Worm (Caenorhabditis elegans) whole organism, L4 larva: ENCODE data around the gene F35C11.3.

Experiments
- fos-1 ChIP-seq: fragments of 150-350 bp; optimal IDR thresholded peaks from 2 replicates; lab custom pipeline; 2014; ENCODE audit warnings: missing biosample characterization, missing genetic modification characterization
- mes-2 ChIP-seq: sonication (generic microtip); optimal IDR thresholded peaks from 2 replicates; lab custom pipeline; 2016; ENCODE audit warnings: missing genotype, mild to moderate bottlenecking, missing genetic modification characterization, missing compliant biosample characterization; ENCODE audit not compliant: poor library complexity, severe bottlenecking
- nhr-77 ChIP-seq: fragments of 150-350 bp; optimal IDR thresholded peaks from 2 replicates; lab custom pipeline; 2014; ENCODE audit warnings: missing biosample characterization, missing genetic modification characterization
- pha-4 ChIP-seq, 2 experiments: fragments of 150-350 bp in 1 of 2; fragments of 200-800 bp in 1 of 2; sonication (Bioruptor generic) in 1 of 2; IDR thresholded peaks in 1 of 2; optimal IDR thresholded peaks in 1 of 2; 2 replicates each; pipeline versions ENCODE4 v1.3.6 to Lab custom; 2014 to 2022; ENCODE audit warnings: missing genetic modification characterization in 2 of 2, missing genetic modification reagents in 2 of 2, missing biosample characterization in 1 of 2, missing compliant biosample characterization in 1 of 2

DNA sequence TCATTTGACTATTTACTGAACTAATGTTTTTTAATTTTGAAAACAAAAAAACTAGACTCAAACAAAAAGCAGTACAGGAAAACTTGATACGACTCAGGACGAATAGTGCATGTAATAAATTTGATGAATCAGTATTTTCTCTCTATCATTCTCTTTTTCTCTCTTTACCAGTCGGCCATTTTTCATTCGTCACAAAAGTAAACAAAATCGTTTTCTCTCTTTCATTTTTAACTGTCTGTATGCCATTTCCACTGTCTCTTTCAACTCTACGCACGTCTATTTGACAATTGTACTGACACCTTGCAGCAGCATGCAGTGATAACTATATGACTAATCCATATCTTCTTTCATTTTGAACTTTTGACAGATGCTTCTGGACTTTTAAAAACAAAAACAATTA is 2.2 kb downstream of the F35C11.3 start, which contains the start of the genes F35C11.2 and F35C11.4:
- TF ChIP-seq pha-4 (GFP tag; IDR thresholded peaks at IDR 0.05; lab: Robert Waterston, UW) (no peak), pha-4 (tag; optimal IDR thresholded peaks at IDR 0.05; lab: Kevin White, UChicago) (peak; percentile 25), fos-1 (tag; lab: Kevin White, UChicago) (no peak), mes-2 (tag; lab: Kevin White, UChicago) (no peak), nhr-77 (tag; lab: Kevin White, UChicago) (no peak)
